Worm (Caenorhabditis elegans) whole organism, L4 larva: ENCODE measurements around the gene Y54F10BM.22.

Experiments
- F49E8.2 ChIP-seq: sonication (generic microtip); optimal IDR thresholded peaks from 2 replicates; lab custom pipeline; 2016; ENCODE audit warnings: missing compliant biosample characterization, mild to moderate bottlenecking, missing genetic modification characterization, borderline replicate concordance
- R02D3.7 ChIP-seq: fragments of 150-350 bp; sonication (generic microtip); optimal IDR thresholded peaks from 3 replicates; lab custom pipeline; 2014; ENCODE audit warnings: missing biosample characterization, missing genetic modification characterization
- Y105C5A.15 ChIP-seq: fragments of 200-800 bp; sonication (Bioruptor generic); IDR thresholded peaks from 2 replicates; pipeline ENCODE4 v1.3.6; 2022; ENCODE audit warnings: missing genetic modification characterization, missing compliant biosample characterization
- ceh-82 ChIP-seq: sonication (generic microtip); optimal IDR thresholded peaks from 2 replicates; lab custom pipeline; 2017; ENCODE audit warnings: missing biosample characterization, missing genetic modification characterization
- egl-27 ChIP-seq: sonication (generic microtip); optimal IDR thresholded peaks from 3 replicates; lab custom pipeline; 2017; ENCODE audit warnings: missing biosample characterization, missing genetic modification reagents, missing genetic modification characterization
- hlh-30 ChIP-seq: sonication (generic microtip); optimal IDR thresholded peaks from 2 replicates; lab custom pipeline; 2017; ENCODE audit warnings: antibody characterized with exemption, mild to moderate bottlenecking, missing genetic modification characterization, missing compliant biosample characterization; ENCODE audit not compliant: insufficient read depth
- nhr-237 ChIP-seq: sonication (generic microtip); optimal IDR thresholded peaks from 2 replicates; lab custom pipeline; 2017; ENCODE audit warnings: missing biosample characterization, missing genetic modification characterization
- nhr-76 ChIP-seq: fragments of 150-350 bp; optimal IDR thresholded peaks from 2 replicates; lab custom pipeline; 2014; ENCODE audit warnings: missing biosample characterization, missing genetic modification characterization
- pqm-1 ChIP-seq: sonication (generic microtip); optimal IDR thresholded peaks from 2 replicates; lab custom pipeline; 2017; ENCODE audit warnings: missing biosample characterization, missing genetic modification characterization
- snpc-4 ChIP-seq: fragments of 150-350 bp; optimal IDR thresholded peaks from 2 replicates; lab custom pipeline; 2014; ENCODE audit warnings: missing biosample characterization, missing genetic modification characterization
- unc-130 ChIP-seq: sonication (generic microtip); optimal IDR thresholded peaks from 2 replicates; lab custom pipeline; 2016; ENCODE audit warnings: missing genetic modification reagents, missing genetic modification characterization, missing compliant biosample characterization

DNA sequence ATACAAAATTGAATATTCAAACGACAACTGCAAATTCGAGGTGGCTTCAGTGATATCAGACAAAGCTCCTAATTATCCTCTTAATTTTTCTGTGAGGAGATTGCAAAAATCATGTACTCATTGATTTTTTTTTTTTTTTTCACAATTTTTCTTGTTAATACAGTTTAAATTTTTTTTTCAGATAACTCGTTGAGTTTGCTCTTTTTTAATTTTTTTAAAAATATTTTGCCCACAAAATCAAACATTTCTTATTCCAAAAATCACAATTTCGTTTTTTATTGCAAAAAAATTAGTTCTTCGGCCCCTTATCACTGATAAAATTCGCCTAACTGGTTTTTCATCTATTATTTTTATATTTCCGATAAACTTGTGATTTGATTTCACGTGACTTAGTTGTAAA lies 3.9 kb upstream of the Y54F10BM.22 start, which contains the start of gene Y54F10BM.21:
- TF ChIP-seq hlh-30 (tag; lab: Kevin White, UChicago) (no peak), pqm-1 (no peak), nhr-76 (tag; lab: Kevin White, UChicago) (no peak), Y105C5A.15 (GFP tag; lab: Robert Waterston, UW) (no peak), snpc-4 (tag; lab: Kevin White, UChicago) (no peak), unc-130 (GFP tag; lab: Kevin White, UChicago) (no peak), ceh-82 (tag; lab: Kevin White, UChicago) (no peak), R02D3.7 (tag; lab: Kevin White, UChicago) (no peak), egl-27 (tag; lab: Kevin White, UChicago) (no peak), F49E8.2 (tag; lab: Kevin White, UChicago) (no peak), nhr-237 (no peak)
